Worm (Caenorhabditis elegans) whole organism, L2 larva: ENCODE data around the gene rsks-1.

Source experiments
- ZK546.5 ChIP-seq: sonication (generic microtip); optimal IDR thresholded peaks from 2 replicates; lab custom pipeline; 2017; ENCODE audit warnings: missing biosample characterization, missing genetic modification characterization
- alr-1 ChIP-seq: fragments of 150-350 bp; optimal IDR thresholded peaks from 2 replicates; lab custom pipeline; 2014; ENCODE audit warnings: missing biosample characterization, missing genetic modification characterization
- ama-1 ChIP-seq: fragments of 150-350 bp; optimal IDR thresholded peaks from 2 replicates; lab custom pipeline; 2018; ENCODE audit warnings: inconsistent platforms
- ceh-82 ChIP-seq: fragments of 150-350 bp; optimal IDR thresholded peaks from 2 replicates; lab custom pipeline; 2014; ENCODE audit warnings: missing biosample characterization, missing genetic modification characterization
- egl-27 ChIP-seq: sonication (generic microtip); optimal IDR thresholded peaks from 3 replicates; lab custom pipeline; 2017; ENCODE audit warnings: missing biosample characterization, missing genetic modification reagents, missing genetic modification characterization
- fos-1 ChIP-seq: fragments of 150-350 bp; optimal IDR thresholded peaks from 2 replicates; lab custom pipeline; 2014; ENCODE audit warnings: missing biosample characterization, missing genetic modification characterization
- lin-39 ChIP-seq: fragments of 150-350 bp; optimal IDR thresholded peaks from 2 replicates; lab custom pipeline; 2014; ENCODE audit warnings: missing biosample characterization, missing genetic modification reagents, missing genetic modification characterization
- mdl-1 ChIP-seq, 2 experiments: fragments of 150-350 bp in 1 of 2; sonication (generic microtip) in 1 of 2; optimal IDR thresholded peaks; 2 replicates each; lab custom pipeline; 2017; ENCODE audit warnings: missing biosample characterization in 2 of 2, missing genetic modification characterization in 2 of 2
- nhr-237 ChIP-seq: fragments of 150-350 bp; optimal IDR thresholded peaks from 2 replicates; lab custom pipeline; 2014; ENCODE audit warnings: missing biosample characterization, missing genetic modification characterization
- skn-1 ChIP-seq: sonication (generic microtip); optimal IDR thresholded peaks from 2 replicates; lab custom pipeline; 2017; ENCODE audit warnings: missing biosample characterization, missing genetic modification characterization
- unc-62 ChIP-seq: fragments of 150-350 bp; optimal IDR thresholded peaks from 2 replicates; lab custom pipeline; 2014; ENCODE audit warnings: missing biosample characterization, missing genetic modification reagents, missing genetic modification characterization

DNA sequence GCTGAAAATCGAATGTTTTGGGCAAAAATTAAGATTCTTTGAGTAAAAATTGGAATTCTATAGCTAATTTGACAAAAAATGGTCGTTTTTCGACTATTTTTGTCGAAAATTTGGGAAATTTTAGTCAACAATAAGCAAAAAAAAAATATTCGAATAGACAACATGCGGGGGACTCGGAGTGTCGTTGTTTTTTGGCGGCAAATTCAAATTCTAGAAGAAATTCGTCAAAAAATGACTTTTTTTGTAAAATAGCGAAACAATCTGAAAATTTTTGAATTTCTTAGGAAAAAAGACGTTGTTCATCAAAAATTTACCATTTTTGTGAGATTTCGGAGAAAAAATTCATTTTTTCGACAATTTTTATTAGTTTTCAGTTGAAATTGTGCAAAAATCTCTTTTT, 38.7 kb downstream of the rsks-1 start:
- no peak for TF ChIP-seq unc-62 (GFP tag; lab: Kevin White, UChicago)
- no peak for TF ChIP-seq ama-1 (lab: Kevin White, UChicago)
- TF ChIP-seq ceh-82 (tag; lab: Kevin White, UChicago): no peak
- TF ChIP-seq nhr-237 (tag; lab: Kevin White, UChicago): no peak
- no peak for TF ChIP-seq egl-27
- TF ChIP-seq lin-39 (tag; lab: Kevin White, UChicago): no peak
- TF ChIP-seq alr-1 (tag; lab: Kevin White, UChicago): no peak
- no peak for TF ChIP-seq mdl-1 (tag; optimal IDR thresholded peaks at IDR 0.05; lab: Kevin White, UChicago)
- TF ChIP-seq skn-1 (tag; lab: Kevin White, UChicago): no peak
- no peak for TF ChIP-seq fos-1 (tag; lab: Kevin White, UChicago)
- no peak for TF ChIP-seq ZK546.5 (tag; lab: Kevin White, UChicago)
